Worm (Caenorhabditis elegans): Measurements from ENCODE around the gene F47B8.5.

- TF ChIP-seq chd-7 (tag; optimal IDR thresholded peaks at IDR 0.05) (no peak), snpc-3.4 (tag; optimal IDR thresholded peaks at IDR 0.05) (no peak), ztf-26 (tag; optimal IDR thresholded peaks at IDR 0.05) (no peak), pha-4 (tag; optimal IDR thresholded peaks at IDR 0.05) (no peak), dox-1 (GFP tag; IDR thresholded peaks at IDR 0.05) (no peak), him-1 (tag; optimal IDR thresholded peaks at IDR 0.05) (no peak)
These were observed 24.0 kb upstream of the F47B8.5 start, which contains the start of gene vha-13 for ce11 chrV:14351629-14352028.
